Fruit fly (Drosophila melanogaster) whole organism, pupa: Measurements from ENCODE around the gene RpS21.

ENCODE experiments used
- CG10348 ChIP-seq: fragments of 200-800 bp; sonication (Bioruptor generic); IDR thresholded peaks from 2 replicates; pipeline ENCODE4 v1.3.6; 2022; ENCODE audit warnings: missing biosample characterization, missing genetic modification characterization
- CG12605 ChIP-seq: fragments of 200-800 bp; sonication (Bioruptor generic); IDR thresholded peaks from 2 replicates; pipeline ENCODE4 v1.3.6; 2022; ENCODE audit warnings: missing biosample characterization, missing genetic modification characterization
- CG13204 ChIP-seq: fragments of 200-800 bp; sonication (Bioruptor generic); optimal IDR thresholded peaks from 2 replicates; lab custom pipeline; 2018; ENCODE audit warnings: missing biosample characterization, mild to moderate bottlenecking, missing genetic modification characterization, moderate library complexity
- CG14655 ChIP-seq: fragments of 200-800 bp; sonication (Bioruptor generic); optimal IDR thresholded peaks from 3 replicates; lab custom pipeline; 2017; ENCODE audit warnings: mild to moderate bottlenecking, missing biosample characterization, missing genetic modification reagents, missing genetic modification characterization
- CG15710 ChIP-seq: fragments of 200-800 bp; sonication (Bioruptor generic); optimal IDR thresholded peaks from 2 replicates; lab custom pipeline; 2018; ENCODE audit warnings: missing biosample characterization, mild to moderate bottlenecking, missing genetic modification characterization, moderate library complexity
- CG17806 ChIP-seq: fragments of 200-800 bp; sonication (Bioruptor generic); optimal IDR thresholded peaks from 2 replicates; lab custom pipeline; 2018; ENCODE audit warnings: missing biosample characterization, mild to moderate bottlenecking, missing genetic modification characterization, moderate library complexity
- CG32121 ChIP-seq: fragments of 200-800 bp; sonication (Bioruptor generic); IDR thresholded peaks from 2 replicates; pipeline ENCODE4 v1.3.6; 2022; ENCODE audit warnings: missing biosample characterization, missing genetic modification characterization
- CG34367 ChIP-seq: fragments of 200-800 bp; sonication (Bioruptor generic); optimal IDR thresholded peaks from 2 replicates; lab custom pipeline; 2018; ENCODE audit warnings: missing biosample characterization, mild to moderate bottlenecking, missing genetic modification characterization
- CG4496 ChIP-seq: fragments of 200-800 bp; sonication (Bioruptor generic); IDR thresholded peaks from 3 replicates; pipeline ENCODE4 v1.3.6; 2022; ENCODE audit warnings: missing biosample characterization, missing genetic modification characterization
- CG8159 ChIP-seq: fragments of 200-800 bp; sonication (Bioruptor generic); optimal IDR thresholded peaks from 3 replicates; lab custom pipeline; 2018; ENCODE audit warnings: missing biosample characterization, mild to moderate bottlenecking, missing genetic modification characterization, moderate library complexity
- CG8301 ChIP-seq: fragments of 200-800 bp; sonication (Bioruptor generic); optimal IDR thresholded peaks from 2 replicates; lab custom pipeline; 2018; ENCODE audit warnings: missing biosample characterization, mild to moderate bottlenecking, missing genetic modification characterization
- CG9948 ChIP-seq: fragments of 200-800 bp; sonication (Bioruptor generic); optimal IDR thresholded peaks from 2 replicates; lab custom pipeline; 2018; ENCODE audit warnings: missing biosample characterization, mild to moderate bottlenecking, missing genetic modification characterization, moderate library complexity
- D1 ChIP-seq: fragments of 200-800 bp; sonication (Bioruptor generic); optimal IDR thresholded peaks from 2 replicates; lab custom pipeline; 2018; ENCODE audit warnings: missing biosample characterization, mild to moderate bottlenecking, missing genetic modification characterization, moderate library complexity
- EcR ChIP-seq: fragments of 200-800 bp; sonication (Bioruptor generic); optimal IDR thresholded peaks from 3 replicates; lab custom pipeline; 2019; ENCODE audit warnings: missing biosample characterization, missing genetic modification characterization, mild to moderate bottlenecking, moderate library complexity, missing genetic modification reagents
- Ets98B ChIP-seq: fragments of 200-800 bp; sonication (Bioruptor generic); IDR thresholded peaks from 2 replicates; pipeline ENCODE4 v1.3.6; 2022; ENCODE audit warnings: missing biosample characterization, missing genetic modification characterization
- Pif1A ChIP-seq: fragments of 200-800 bp; sonication (Bioruptor generic); optimal IDR thresholded peaks from 3 replicates; lab custom pipeline; 2016; ENCODE audit warnings: missing biosample characterization, missing genetic modification characterization
- Pif1B ChIP-seq: fragments of 200-800 bp; sonication (Bioruptor generic); optimal IDR thresholded peaks from 3 replicates; lab custom pipeline; 2016; ENCODE audit warnings: missing biosample characterization, missing genetic modification characterization
- Snoo ChIP-seq: fragments of 200-800 bp; sonication (Bioruptor generic); optimal IDR thresholded peaks from 3 replicates; lab custom pipeline; 2017; ENCODE audit warnings: missing biosample characterization, mild to moderate bottlenecking, missing genetic modification characterization, inconsistent platforms
- fd96Ca ChIP-seq: fragments of 200-800 bp; sonication (Bioruptor generic); IDR thresholded peaks from 3 replicates; pipeline ENCODE4 v1.3.6; 2022; ENCODE audit warnings: missing biosample characterization, missing genetic modification characterization
- gl ChIP-seq: fragments of 200-800 bp; sonication (Bioruptor generic); optimal IDR thresholded peaks from 2 replicates; lab custom pipeline; 2018; ENCODE audit warnings: missing biosample characterization, mild to moderate bottlenecking, missing genetic modification characterization
- rn ChIP-seq: fragments of 200-800 bp; sonication (Bioruptor generic); IDR thresholded peaks from 2 replicates; pipeline ENCODE4 v1.3.6; 2022; ENCODE audit warnings: missing biosample characterization, missing genetic modification characterization

Gene RpS21

dm6 chr2L:2882968-2883702 lies 27.3 kb downstream of the RpS21 start:
- no peak for TF ChIP-seq gl (tag; lab: Kevin White, UChicago)
- TF ChIP-seq CG8159 = no peak
- TF ChIP-seq CG10348 = no peak
- peak; percentile 20; the same call in 1 of the 2 replicates for TF ChIP-seq CG32121
- no peak for TF ChIP-seq CG12605 (GFP tag; lab: Robert Waterston, UW)
- no peak for TF ChIP-seq CG34367
- TF ChIP-seq Pif1B (GFP tag; lab: Kevin White, UChicago) = no peak
- no peak for TF ChIP-seq CG8301 (tag; lab: Kevin White, UChicago)
- TF ChIP-seq CG9948 (tag; lab: Kevin White, UChicago) = no peak
- TF ChIP-seq EcR = no peak
- peak; percentile 28 for TF ChIP-seq Snoo (tag; lab: Kevin White, UChicago)
- TF ChIP-seq CG15710 (tag; lab: Kevin White, UChicago) = no peak
- TF ChIP-seq CG13204 (GFP tag; lab: Kevin White, UChicago) = no peak
- no peak for TF ChIP-seq CG14655 (GFP tag; lab: Kevin White, UChicago)
- TF ChIP-seq CG4496 = no peak
- TF ChIP-seq D1 = no peak
- TF ChIP-seq CG17806 = no peak
- TF ChIP-seq Ets98B (GFP tag; lab: Robert Waterston, UW) = no peak
- TF ChIP-seq Pif1A = peak; percentile 12
- TF ChIP-seq, all 21 proteins: peak for 3

- TF ChIP-seq CG13204 (GFP tag; lab: Kevin White, UChicago) = no peak
- no peak for TF ChIP-seq CG17806
- TF ChIP-seq CG14655 (GFP tag; lab: Kevin White, UChicago) = no peak
Measured at dm6 chr2L:2883703-2884294, 27.9 kb downstream of the RpS21 start.

dm6 chr2L:2884683-2885502 lies 29.0 kb downstream of the RpS21 start:
- TF ChIP-seq CG4496 (peak; percentile 53), CG8159 (peak; percentile 10), CG12605 (GFP tag; lab: Robert Waterston, UW) (peak; percentile 36; the same call in 1 of the 2 replicates), Ets98B (GFP tag; lab: Robert Waterston, UW) (peak; percentile 32), Pif1A (no peak), Pif1B (GFP tag; lab: Kevin White, UChicago) (no peak), CG14655 (GFP tag; lab: Kevin White, UChicago) (no peak), CG8301 (tag; lab: Kevin White, UChicago) (no peak), EcR (no peak), Snoo (tag; lab: Kevin White, UChicago) (no peak), CG9948 (tag; lab: Kevin White, UChicago) (no peak), gl (tag; lab: Kevin White, UChicago) (peak; percentile 3), fd96Ca (GFP tag; lab: Robert Waterston, UW) (no peak), CG10348 (no peak), CG34367 (no peak), D1 (no peak), CG15710 (tag; lab: Kevin White, UChicago) (peak; percentile 26), rn (GFP tag; lab: Robert Waterston, UW) (0 out of 2 replicates have a peak, but pooled peaks have one; percentile 33), CG17806 (no peak), CG32121 (peak; percentile 36), CG13204 (GFP tag; lab: Kevin White, UChicago) (no peak)

dm6 chr2L:2885503-2886225 lies 29.8 kb downstream of the RpS21 start, which contains the start of the genes NTPase and lilli:
NTPase (minus strand) TSS chr2L:2885850.
lilli (plus strand) TSS chr2L:2885929.
- TF ChIP-seq Snoo (tag; lab: Kevin White, UChicago) (no peak), CG34367 (no peak), EcR (peak; percentile 17), CG12605 (GFP tag; lab: Robert Waterston, UW) (peak; percentile 7; the same call in 1 of the 2 replicates), rn (GFP tag; lab: Robert Waterston, UW) (no peak), Pif1B (GFP tag; lab: Kevin White, UChicago) (peak; percentile 28), CG8159 (peak; percentile 5), CG4496 (peak; percentile 73; the same call in 2 of the 3 replicates), CG15710 (tag; lab: Kevin White, UChicago) (no peak), gl (tag; lab: Kevin White, UChicago) (no peak), CG13204 (GFP tag; lab: Kevin White, UChicago) (no peak), D1 (no peak), fd96Ca (GFP tag; lab: Robert Waterston, UW) (peak; percentile 75; the same call in 2 of the 3 replicates), Ets98B (GFP tag; lab: Robert Waterston, UW) (peak; percentile 25; the same call in 1 of the 2 replicates), CG9948 (tag; lab: Kevin White, UChicago) (no peak), CG14655 (GFP tag; lab: Kevin White, UChicago) (peak; percentile 38), CG10348 (no peak), CG8301 (tag; lab: Kevin White, UChicago) (no peak), Pif1A (peak; percentile 53), CG17806 (no peak)
